Worm (Caenorhabditis elegans) whole organism, early embryonic: ENCODE measurements around the gene F49F1.5.

Experiments
- ama-1 ChIP-seq: fragments of 150-350 bp; optimal IDR thresholded peaks from 2 replicates; lab custom pipeline; 2014
- ceh-13 ChIP-seq: fragments of 200-800 bp; sonication (Bioruptor generic); optimal IDR thresholded peaks from 2 replicates; lab custom pipeline; 2018; ENCODE audit warnings: mild to moderate bottlenecking, missing genetic modification characterization, missing compliant biosample characterization
- hmg-4 ChIP-seq: fragments of 200-800 bp; sonication (Bioruptor generic); optimal IDR thresholded peaks from 2 replicates; lab custom pipeline; 2018; ENCODE audit warnings: mild to moderate bottlenecking, missing genetic modification characterization, missing compliant biosample characterization
- hnd-1 ChIP-seq: sonication (generic microtip); optimal IDR thresholded peaks from 2 replicates; lab custom pipeline; 2016; ENCODE audit warnings: missing genetic modification characterization, missing compliant biosample characterization
- scrt-1 ChIP-seq: fragments of 200-800 bp; sonication (Bioruptor generic); IDR thresholded peaks from 2 replicates; pipeline ENCODE4 v1.3.6; 2022; ENCODE audit warnings: missing genetic modification characterization, missing compliant biosample characterization

- TF ChIP-seq ama-1 (no peak), ceh-13 (no peak), hnd-1 (tag; lab: Kevin White, UChicago) (no peak), scrt-1 (GFP tag; lab: Robert Waterston, UW) (no peak), hmg-4 (GFP tag; lab: Kevin White, UChicago) (no peak)
These were observed 34.4 kb upstream of the F49F1.5 start, which contains the start of gene K08D10.14 for ce11 chrIV:4154641-4155040.
